Worm (Caenorhabditis elegans): ENCODE results near the gene nhr-178.
A peak's percentile ranks its signal among the peaks of the same experiment; 100 is the strongest.

nhr-178 gene

DNA sequence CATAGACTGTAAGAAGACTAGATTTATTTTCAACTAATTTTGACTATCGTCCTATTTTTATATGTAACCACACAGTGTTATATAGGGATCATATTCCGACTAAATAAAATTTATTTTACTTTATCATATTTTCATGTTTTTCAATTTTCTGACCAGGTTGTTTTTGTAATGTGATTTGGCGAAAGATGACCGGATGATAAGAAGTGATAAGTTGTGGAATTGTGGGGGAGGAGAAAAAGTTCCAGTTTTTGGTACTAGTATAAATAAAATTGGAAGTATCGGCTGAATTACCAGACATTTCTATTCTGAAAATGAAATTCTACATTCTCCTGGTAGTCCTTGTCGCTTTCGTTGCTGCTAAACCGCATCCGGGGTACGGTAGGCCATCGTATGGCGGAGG lies 22.3 kb downstream of the nhr-178 start, which contains the start of gene F16B4.7:
Gene F16B4.7 (plus strand): TSS at position 301 of the 400 bp plus-strand sequence.
- TF ChIP-seq crh-2 (tag; optimal IDR thresholded peaks at IDR 0.05) (no peak), R02D3.7 (tag; optimal IDR thresholded peaks at IDR 0.05) (no peak), nhr-6 (tag; optimal IDR thresholded peaks at IDR 0.05) (no peak), C34F6.9 (tag; optimal IDR thresholded peaks at IDR 0.05) (no peak), mab-5 (tag; optimal IDR thresholded peaks at IDR 0.05) (no peak), alr-1 (tag; optimal IDR thresholded peaks at IDR 0.05) (no peak), mdl-1 (tag; optimal IDR thresholded peaks at IDR 0.05) (no peak), ceh-82 (tag; optimal IDR thresholded peaks at IDR 0.05) (no peak), nhr-237 (tag; optimal IDR thresholded peaks at IDR 0.05) (no peak), Y55F3AM.14 (GFP tag; optimal IDR thresholded peaks at IDR 0.05) (no peak), elt-1 (tag; optimal IDR thresholded peaks at IDR 0.05) (no peak)

DNA sequence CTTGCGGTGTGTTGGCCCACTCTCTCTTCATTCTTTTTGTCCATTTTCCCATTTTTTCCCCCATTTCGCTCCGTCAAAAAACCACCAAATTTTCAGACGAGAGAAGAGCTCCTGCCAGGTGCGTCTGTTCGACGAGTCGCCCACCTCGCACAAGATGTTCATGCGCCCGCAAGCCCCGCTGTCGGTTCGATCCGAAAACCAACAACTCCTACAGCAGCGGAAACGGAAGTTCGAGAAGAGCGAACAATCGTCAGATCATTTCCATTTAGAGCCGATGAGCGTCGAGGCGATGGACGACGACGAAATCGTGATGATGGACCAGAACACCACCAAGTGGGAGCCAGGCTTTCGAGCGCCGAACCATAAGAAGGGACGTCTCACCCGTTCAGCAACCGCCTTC lies 24.5 kb downstream of the nhr-178 start:
- TF ChIP-seq nhr-6 (tag; optimal IDR thresholded peaks at IDR 0.05) (no peak), aly-2 (tag; optimal IDR thresholded peaks at IDR 0.05) (no peak), lin-39 (tag; optimal IDR thresholded peaks at IDR 0.05) (no peak), nhr-23 (tag; optimal IDR thresholded peaks at IDR 0.05) (no peak), F13H6.1 (tag; optimal IDR thresholded peaks at IDR 0.05) (no peak), nhr-12 (tag; optimal IDR thresholded peaks at IDR 0.05) (no peak), ceh-16 (tag; optimal IDR thresholded peaks at IDR 0.05) (no peak)

DNA sequence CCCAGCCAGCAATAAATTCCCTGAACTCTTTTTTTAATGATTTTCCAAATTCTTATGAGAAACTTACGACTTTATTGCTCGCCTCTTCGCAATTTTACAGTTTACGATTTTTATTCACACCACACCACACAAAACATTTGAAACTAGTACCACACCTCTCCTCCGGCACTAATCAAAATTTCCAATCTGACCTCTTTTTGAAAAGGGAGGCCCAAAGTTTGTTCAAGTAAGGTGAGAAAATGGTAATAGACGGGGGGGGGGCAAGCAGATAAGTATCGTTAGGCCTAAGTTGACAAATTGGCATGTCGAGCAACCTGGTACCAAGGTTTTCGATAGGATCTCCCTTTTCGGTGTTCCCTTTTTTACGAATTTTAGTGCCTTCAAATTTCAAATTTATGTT lies 28.0 kb downstream of the nhr-178 start:
- TF ChIP-seq ceh-16 (tag; optimal IDR thresholded peaks at IDR 0.05) (peak; percentile 74), nhr-21 (tag; optimal IDR thresholded peaks at IDR 0.05) (no peak), ZK546.5 (tag; optimal IDR thresholded peaks at IDR 0.05) (no peak)

DNA sequence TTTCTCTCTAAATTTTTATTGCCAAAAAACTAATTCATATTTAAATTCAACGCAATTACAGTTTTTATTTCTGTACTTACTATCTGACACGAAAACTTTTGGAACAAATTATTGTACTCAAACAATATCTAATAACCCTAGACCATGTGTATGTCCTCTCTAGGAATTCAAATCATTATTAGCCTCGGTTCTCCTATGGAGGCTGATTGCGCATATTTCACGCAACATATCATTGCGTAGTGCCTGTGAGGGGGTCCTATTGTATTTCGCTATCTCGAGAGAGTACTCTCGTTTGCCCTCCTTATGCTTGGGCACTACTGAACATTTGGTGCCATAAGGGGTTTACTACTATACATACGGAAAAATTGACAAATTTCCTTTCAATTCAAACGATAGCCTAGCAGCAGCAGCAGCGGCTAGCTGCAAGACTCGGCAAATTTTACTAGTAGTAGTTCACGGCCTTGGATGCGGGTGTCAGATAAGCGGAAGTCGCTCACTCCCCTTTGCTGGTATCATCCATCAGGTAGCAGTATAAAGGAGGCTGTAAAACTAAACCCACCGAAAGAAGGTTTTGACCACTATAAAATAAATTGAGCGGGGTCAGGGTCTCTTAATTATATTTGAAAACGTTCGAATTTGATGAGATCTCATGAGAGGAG lies 29.1 kb downstream of the nhr-178 start:
- no peak for TF ChIP-seq sma-3 (GFP tag; optimal IDR thresholded peaks at IDR 0.05)
- TF ChIP-seq R02D3.7 (tag; optimal IDR thresholded peaks at IDR 0.05), result no peak
- TF ChIP-seq unc-62 (GFP tag; optimal IDR thresholded peaks at IDR 0.05), result no peak
- no peak for TF ChIP-seq Y55F3AM.14 (GFP tag; optimal IDR thresholded peaks at IDR 0.05)
- TF ChIP-seq ceh-16 (tag; optimal IDR thresholded peaks at IDR 0.05), result peak; percentile 53
- no peak for TF ChIP-seq lin-39 (tag; optimal IDR thresholded peaks at IDR 0.05)

DNA sequence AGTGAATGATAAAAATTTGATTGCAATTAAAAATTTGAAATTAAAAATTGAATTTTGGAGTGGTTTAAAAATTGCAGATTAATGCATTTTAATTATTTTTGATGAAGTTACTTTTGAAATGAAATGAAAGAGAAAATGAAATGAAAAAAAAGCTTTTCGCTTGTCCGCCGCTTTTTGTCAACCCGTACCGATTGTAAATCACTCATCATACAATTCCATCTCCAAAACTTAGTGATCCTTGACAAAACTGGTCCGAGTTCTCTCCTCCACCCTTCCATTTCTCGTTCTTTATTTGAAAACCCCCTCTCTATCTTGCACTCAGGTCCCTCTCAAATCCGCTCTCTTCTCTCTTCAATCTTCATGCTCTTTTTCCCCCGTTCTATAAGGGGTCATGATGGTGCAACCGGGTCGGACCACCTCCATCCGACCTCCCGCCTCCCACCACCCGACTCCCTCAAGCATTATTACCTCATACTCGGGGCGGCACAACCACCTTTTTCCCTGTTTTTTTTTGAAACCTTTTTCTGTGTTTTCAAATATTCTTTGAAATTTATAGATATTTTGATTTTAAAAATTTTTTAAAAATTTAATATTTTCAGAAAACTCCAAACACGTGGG lies 30.6 kb downstream of the nhr-178 start:
- TF ChIP-seq lsy-2 (tag; optimal IDR thresholded peaks at IDR 0.05) (no peak), F13H6.1 (tag; optimal IDR thresholded peaks at IDR 0.05) (no peak), ztf-4 (tag; optimal IDR thresholded peaks at IDR 0.05) (no peak), fos-1 (tag; optimal IDR thresholded peaks at IDR 0.05) (no peak), sma-3 (GFP tag; optimal IDR thresholded peaks at IDR 0.05) (no peak), unc-55 (GFP tag; optimal IDR thresholded peaks at IDR 0.05) (no peak), ztf-1 (GFP tag; conservative IDR thresholded peaks at IDR 0.05) (no peak), aly-2 (tag; optimal IDR thresholded peaks at IDR 0.05) (no peak), skn-1 (tag; optimal IDR thresholded peaks at IDR 0.05) (no peak), nhr-237 (tag; optimal IDR thresholded peaks at IDR 0.05) (no peak), elt-1 (tag; optimal IDR thresholded peaks at IDR 0.05) (no peak), lin-13 (GFP tag; optimal IDR thresholded peaks at IDR 0.05) (no peak), elt-3 (tag; optimal IDR thresholded peaks at IDR 0.05) (no peak), nhr-129 (tag; optimal IDR thresholded peaks at IDR 0.05) (no peak), unc-39 (tag; optimal IDR thresholded peaks at IDR 0.05) (no peak), nhr-23 (tag; optimal IDR thresholded peaks at IDR 0.05) (no peak), mdl-1 (tag; optimal IDR thresholded peaks at IDR 0.05) (no peak), snpc-4 (tag; optimal IDR thresholded peaks at IDR 0.05) (no peak), lin-11 (tag; optimal IDR thresholded peaks at IDR 0.05) (no peak), nhr-12 (tag; optimal IDR thresholded peaks at IDR 0.05) (no peak)
